Worm (Caenorhabditis elegans) whole organism, early embryonic: Measurements from ENCODE around the gene Y55H10A.2.

Experiments
- aly-1 ChIP-seq: sonication (generic microtip); optimal IDR thresholded peaks from 2 replicates; lab custom pipeline; 2016; ENCODE audit warnings: missing genetic modification characterization, missing compliant biosample characterization
- ama-1 ChIP-seq: fragments of 150-350 bp; optimal IDR thresholded peaks from 2 replicates; lab custom pipeline; 2014
- ceh-36 ChIP-seq: sonication (generic microtip); optimal IDR thresholded peaks from 2 replicates; lab custom pipeline; 2016; ENCODE audit warnings: missing genetic modification characterization, inconsistent platforms, missing compliant biosample characterization
- hnd-1 ChIP-seq: sonication (generic microtip); optimal IDR thresholded peaks from 2 replicates; lab custom pipeline; 2016; ENCODE audit warnings: missing genetic modification characterization, missing compliant biosample characterization
- tbx-11 ChIP-seq: fragments of 200-800 bp; sonication (Bioruptor generic); IDR thresholded peaks from 2 replicates; pipeline ENCODE4 v1.3.6; 2022; ENCODE audit warnings: missing genetic modification characterization, missing compliant biosample characterization

ce11 chrIV:3395581-3395980 lies 32.3 kb downstream of the Y55H10A.2 start, which contains the start of gene C04C3.14:
- no peak for TF ChIP-seq ama-1 (lab: Kevin White, UChicago)
- no peak for TF ChIP-seq ceh-36
- no peak for TF ChIP-seq aly-1 (tag; lab: Kevin White, UChicago)
- TF ChIP-seq tbx-11 (GFP tag; lab: Robert Waterston, UW), result no peak
- no peak for TF ChIP-seq hnd-1 (tag; lab: Kevin White, UChicago)
